Worm (Caenorhabditis elegans) whole organism, mixed stage, embryonic: Measurements from ENCODE around the gene str-207.

Source experiments
- M03D4.4 ChIP-seq: sonication (generic microtip); optimal IDR thresholded peaks from 2 replicates; lab custom pipeline; 2017; ENCODE audit warnings: mild to moderate bottlenecking, missing genetic modification characterization, missing compliant biosample characterization
- bed-3 ChIP-seq: fragments of 200-800 bp; sonication (Bioruptor generic); optimal IDR thresholded peaks from 3 replicates; lab custom pipeline; 2018; ENCODE audit warnings: mild to moderate bottlenecking, missing genetic modification characterization, moderate library complexity, missing compliant biosample characterization
- blmp-1 ChIP-seq: fragments of 150-350 bp; optimal IDR thresholded peaks from 2 replicates; lab custom pipeline; 2014; ENCODE audit warnings: missing biosample characterization, missing genetic modification characterization
- ceh-39 ChIP-seq: fragments of 150-350 bp; optimal IDR thresholded peaks from 2 replicates; lab custom pipeline; 2014; ENCODE audit warnings: missing biosample characterization, missing genetic modification characterization
- ceh-43 ChIP-seq: fragments of 200-800 bp; sonication (Bioruptor generic); optimal IDR thresholded peaks from 2 replicates; lab custom pipeline; 2018; ENCODE audit warnings: mild to moderate bottlenecking, missing genetic modification characterization, moderate library complexity, missing compliant biosample characterization
- ceh-83 ChIP-seq: fragments of 200-800 bp; sonication (Bioruptor generic); optimal IDR thresholded peaks from 2 replicates; lab custom pipeline; 2018; ENCODE audit warnings: mild to moderate bottlenecking, missing genetic modification characterization, missing compliant biosample characterization
- ces-1 ChIP-seq: fragments of 150-350 bp; optimal IDR thresholded peaks from 2 replicates; lab custom pipeline; 2014; ENCODE audit warnings: missing biosample characterization, missing genetic modification reagents, missing genetic modification characterization
- cnd-1 ChIP-seq: fragments of 200-800 bp; sonication (Bioruptor generic); optimal IDR thresholded peaks from 2 replicates; lab custom pipeline; 2018; ENCODE audit warnings: mild to moderate bottlenecking, missing genetic modification characterization, missing compliant biosample characterization
- elt-3 ChIP-seq: fragments of 150-350 bp; optimal IDR thresholded peaks from 2 replicates; lab custom pipeline; 2014; ENCODE audit warnings: missing biosample characterization, missing genetic modification characterization
- flh-1 ChIP-seq: fragments of 200-800 bp; sonication (Bioruptor generic); optimal IDR thresholded peaks from 2 replicates; lab custom pipeline; 2018; ENCODE audit warnings: mild to moderate bottlenecking, missing genetic modification characterization, moderate library complexity, missing compliant biosample characterization
- ham-2 ChIP-seq: fragments of 200-800 bp; sonication (Bioruptor generic); optimal IDR thresholded peaks from 2 replicates; lab custom pipeline; 2018; ENCODE audit warnings: mild to moderate bottlenecking, missing genetic modification characterization, missing compliant biosample characterization
- hlh-1 ChIP-seq: fragments of 150-350 bp; optimal IDR thresholded peaks from 2 replicates; lab custom pipeline; 2014; ENCODE audit warnings: missing biosample characterization, missing genetic modification reagents, missing genetic modification characterization
- lin-32 ChIP-seq: fragments of 200-800 bp; sonication (Bioruptor generic); optimal IDR thresholded peaks from 2 replicates; lab custom pipeline; 2018; ENCODE audit warnings: mild to moderate bottlenecking, missing genetic modification characterization, missing compliant biosample characterization
- lsy-2 ChIP-seq: fragments of 150-350 bp; optimal IDR thresholded peaks from 2 replicates; lab custom pipeline; 2014; ENCODE audit warnings: missing biosample characterization, missing genetic modification characterization
- mab-5 ChIP-seq: fragments of 150-350 bp; optimal IDR thresholded peaks from 2 replicates; lab custom pipeline; 2014; ENCODE audit warnings: missing biosample characterization, missing genetic modification characterization
- mep-1 ChIP-seq: fragments of 150-350 bp; optimal IDR thresholded peaks from 2 replicates; lab custom pipeline; 2017; ENCODE audit warnings: missing biosample characterization, missing genetic modification reagents, missing genetic modification characterization, inconsistent platforms
- mls-2 ChIP-seq: sonication (generic microtip); optimal IDR thresholded peaks from 2 replicates; lab custom pipeline; 2016; ENCODE audit warnings: mild to moderate bottlenecking, missing genetic modification characterization, moderate library complexity, missing compliant biosample characterization
- nhr-12 ChIP-seq: fragments of 150-350 bp; optimal IDR thresholded peaks from 2 replicates; lab custom pipeline; 2014; ENCODE audit warnings: missing biosample characterization, missing genetic modification characterization
- nhr-2 ChIP-seq: fragments of 150-350 bp; optimal IDR thresholded peaks from 2 replicates; lab custom pipeline; 2014; ENCODE audit warnings: missing biosample characterization, missing genetic modification characterization
- nhr-237 ChIP-seq: fragments of 150-350 bp; optimal IDR thresholded peaks from 2 replicates; lab custom pipeline; 2014; ENCODE audit warnings: missing biosample characterization, missing genetic modification characterization
- nhr-28 ChIP-seq: fragments of 150-350 bp; optimal IDR thresholded peaks from 2 replicates; lab custom pipeline; 2014; ENCODE audit warnings: missing biosample characterization, missing genetic modification characterization
- nhr-76 ChIP-seq: sonication (generic microtip); optimal IDR thresholded peaks from 2 replicates; lab custom pipeline; 2017; ENCODE audit warnings: missing biosample characterization, missing genetic modification characterization
- pha-4 ChIP-seq: fragments of 150-350 bp; optimal IDR thresholded peaks from 2 replicates; lab custom pipeline; 2018; ENCODE audit warnings: missing biosample characterization, missing genetic modification reagents, missing genetic modification characterization
- snpc-4 ChIP-seq: fragments of 150-350 bp; optimal IDR thresholded peaks from 2 replicates; lab custom pipeline; 2014; ENCODE audit warnings: missing biosample characterization, missing genetic modification characterization
- sptf-1 ChIP-seq: sonication (generic microtip); optimal IDR thresholded peaks from 2 replicates; lab custom pipeline; 2017; ENCODE audit warnings: mild to moderate bottlenecking, missing genetic modification characterization, moderate library complexity, missing compliant biosample characterization
- unc-120 ChIP-seq: sonication (generic microtip); optimal IDR thresholded peaks from 2 replicates; lab custom pipeline; 2017; ENCODE audit warnings: missing genetic modification characterization, missing compliant biosample characterization; ENCODE audit not compliant: poor library complexity, severe bottlenecking
- unc-39 ChIP-seq: fragments of 150-350 bp; optimal IDR thresholded peaks from 2 replicates; lab custom pipeline; 2014; ENCODE audit warnings: missing biosample characterization, missing genetic modification characterization
- unc-62 ChIP-seq: fragments of 150-350 bp; optimal IDR thresholded peaks from 2 replicates; lab custom pipeline; 2014; ENCODE audit warnings: missing biosample characterization, missing genetic modification reagents, missing genetic modification characterization
- zip-8 ChIP-seq: fragments of 150-350 bp; optimal IDR thresholded peaks from 2 replicates; lab custom pipeline; 2014; ENCODE audit warnings: missing biosample characterization, missing genetic modification characterization
- ztf-11 ChIP-seq: fragments of 150-350 bp; optimal IDR thresholded peaks from 2 replicates; lab custom pipeline; 2014; ENCODE audit warnings: missing biosample characterization, missing genetic modification characterization

str-207 gene

DNA sequence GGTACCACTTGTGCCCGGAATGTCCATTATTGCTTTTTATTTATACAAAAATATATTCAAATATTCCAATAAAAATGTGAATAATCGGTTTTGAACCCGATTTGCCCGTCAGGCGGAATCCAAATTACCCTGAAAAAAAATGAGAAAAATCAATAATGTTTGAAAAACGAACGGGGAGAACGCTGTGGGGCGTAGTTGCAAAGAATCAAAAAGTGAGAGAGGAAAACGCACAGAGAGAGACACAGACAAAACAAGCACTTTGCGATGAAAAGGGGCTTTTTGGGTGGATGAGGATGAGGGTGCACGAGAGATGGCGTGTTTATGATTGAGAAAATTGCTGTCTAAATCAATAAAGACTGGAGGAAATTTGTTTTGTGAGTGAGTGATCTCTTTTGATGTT lies 11.4 kb downstream of the str-207 start, which contains the start of gene tam-1:
Gene tam-1, minus strand, starts transcription at position 135 of the 400 bp plus-strand sequence.
- TF ChIP-seq unc-39 (tag; lab: Kevin White, UChicago) = no peak
- TF ChIP-seq mep-1 (tag; lab: Kevin White, UChicago) = no peak
- peak; percentile 54 for TF ChIP-seq ham-2 (GFP tag; lab: Kevin White, UChicago)
- no peak for TF ChIP-seq nhr-12 (tag; lab: Kevin White, UChicago)
- TF ChIP-seq hlh-1 (tag; lab: Kevin White, UChicago) = no peak
- no peak for TF ChIP-seq blmp-1 (tag; lab: Kevin White, UChicago)
- peak; percentile 59 for TF ChIP-seq ceh-83 (GFP tag; lab: Kevin White, UChicago)
- TF ChIP-seq mls-2 (tag; lab: Kevin White, UChicago) = no peak
- peak; percentile 40 for TF ChIP-seq ces-1 (GFP tag; lab: Kevin White, UChicago)
- TF ChIP-seq cnd-1 (tag; lab: Kevin White, UChicago) = no peak
- TF ChIP-seq, all 35 proteins: peak for 3

- TF ChIP-seq flh-1 (no peak), zip-8 (no peak), M03D4.4 (no peak), unc-62 (no peak), nhr-2 (tag; lab: Kevin White, UChicago) (no peak), blmp-1 (tag; lab: Kevin White, UChicago) (no peak), cnd-1 (tag; lab: Kevin White, UChicago) (no peak), ham-2 (GFP tag; lab: Kevin White, UChicago) (no peak), nhr-76 (tag; lab: Kevin White, UChicago) (no peak), ces-1 (GFP tag; lab: Kevin White, UChicago) (no peak), ceh-39 (tag; lab: Kevin White, UChicago) (no peak), lin-32 (no peak), mep-1 (tag; lab: Kevin White, UChicago) (no peak), hlh-1 (tag; lab: Kevin White, UChicago) (no peak), mab-5 (no peak), nhr-237 (tag; lab: Kevin White, UChicago) (no peak)
These were observed 12.1 kb downstream of the str-207 start for ce11 chrV:4963606-4964005.

DNA sequence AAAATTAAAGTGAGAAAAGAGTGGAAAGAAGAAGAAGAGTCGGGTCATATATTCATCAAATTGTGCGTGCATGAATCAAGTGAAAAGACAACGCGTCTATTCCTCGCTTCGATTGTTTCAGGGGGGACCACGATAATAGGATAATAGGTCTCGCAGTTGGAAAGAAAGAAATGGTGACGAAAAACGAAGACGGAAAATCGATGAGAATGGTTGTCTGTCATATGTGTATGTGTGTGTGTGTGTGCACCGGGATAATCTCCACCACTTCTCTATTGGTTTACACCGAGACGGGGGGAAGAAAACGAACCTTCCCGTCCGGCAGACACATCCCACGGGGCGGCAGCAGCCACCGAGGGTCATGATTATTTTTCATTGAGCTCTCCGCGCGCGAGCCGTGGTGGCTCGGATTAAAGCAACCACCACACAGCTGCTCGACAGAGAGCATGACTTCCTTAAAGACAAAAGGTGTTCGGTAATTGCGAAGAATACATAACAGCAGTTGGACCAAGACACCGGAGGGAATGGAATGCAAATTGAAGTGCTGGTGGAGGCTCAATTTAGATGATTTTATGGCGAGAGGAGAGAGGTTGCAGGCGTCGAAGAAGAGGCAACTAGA lies 12.6 kb downstream of the str-207 start:
- TF ChIP-seq unc-120 (tag; lab: Kevin White, UChicago) = peak; percentile 70
- peak; percentile 69 for TF ChIP-seq hlh-1 (tag; lab: Kevin White, UChicago)
- no peak for TF ChIP-seq nhr-12 (tag; lab: Kevin White, UChicago)
- no peak for TF ChIP-seq pha-4 (tag; lab: Kevin White, UChicago)
- peak; percentile 78 for TF ChIP-seq lin-32
- no peak for TF ChIP-seq snpc-4 (tag; lab: Kevin White, UChicago)
- no peak for TF ChIP-seq unc-39 (tag; lab: Kevin White, UChicago)
- TF ChIP-seq nhr-28 (tag; lab: Kevin White, UChicago) = no peak
- no peak for TF ChIP-seq mab-5
- no peak for TF ChIP-seq ceh-39 (tag; lab: Kevin White, UChicago)
- TF ChIP-seq sptf-1 (tag; lab: Kevin White, UChicago) = peak; percentile 76
- TF ChIP-seq nhr-2 (tag; lab: Kevin White, UChicago) = peak; percentile 72
- TF ChIP-seq lsy-2 (tag; lab: Kevin White, UChicago) = no peak
- peak; percentile 74 for TF ChIP-seq mls-2 (tag; lab: Kevin White, UChicago)
- TF ChIP-seq ham-2 (GFP tag; lab: Kevin White, UChicago) = peak; percentile 53
- peak; percentile 2 for TF ChIP-seq ceh-43
- peak; percentile 78 for TF ChIP-seq cnd-1 (tag; lab: Kevin White, UChicago)
- peak; percentile 63 for TF ChIP-seq unc-62
- TF ChIP-seq zip-8 = no peak
- no peak for TF ChIP-seq elt-3 (tag; lab: Kevin White, UChicago)
- no peak for TF ChIP-seq mep-1 (tag; lab: Kevin White, UChicago)
- peak; percentile 73 for TF ChIP-seq ztf-11 (tag; lab: Kevin White, UChicago)
- peak; percentile 64 for TF ChIP-seq M03D4.4

- TF ChIP-seq bed-3 (no peak), zip-8 (peak; percentile 98)
These were observed 13.3 kb downstream of the str-207 start for ce11 chrV:4964671-4965420.
